Fruit fly (Drosophila melanogaster) whole organism: ENCODE measurements around the gene CG5196.

Experiments used
- CG8478 ChIP-seq: fragments of >200 bp; optimal IDR thresholded peaks from 2 replicates; lab custom pipeline; 2018; ENCODE audit warnings: inconsistent platforms
- Dll ChIP-seq: fragments of >200 bp; optimal IDR thresholded peaks from 2 replicates; lab custom pipeline; 2017
- EcR ChIP-seq, 2 experiments: fragments of >200 bp; optimal IDR thresholded peaks; 2 replicates each; lab custom pipeline; 2017; ENCODE audit warnings: missing biosample characterization in 2 of 2, missing genetic modification characterization in 2 of 2, missing genetic modification reagents in 2 of 2
- pan ChIP-seq: fragments of >200 bp; optimal IDR thresholded peaks from 2 replicates; lab custom pipeline; 2017
- psq ChIP-seq: fragments of >200 bp; optimal IDR thresholded peaks from 2 replicates; lab custom pipeline; 2017
- usp ChIP-seq: fragments of >200 bp; optimal IDR thresholded peaks from 2 replicates; lab custom pipeline; 2017; ENCODE audit warnings: missing biosample characterization, missing genetic modification characterization, mixed read lengths

The CG5196 gene

DNA sequence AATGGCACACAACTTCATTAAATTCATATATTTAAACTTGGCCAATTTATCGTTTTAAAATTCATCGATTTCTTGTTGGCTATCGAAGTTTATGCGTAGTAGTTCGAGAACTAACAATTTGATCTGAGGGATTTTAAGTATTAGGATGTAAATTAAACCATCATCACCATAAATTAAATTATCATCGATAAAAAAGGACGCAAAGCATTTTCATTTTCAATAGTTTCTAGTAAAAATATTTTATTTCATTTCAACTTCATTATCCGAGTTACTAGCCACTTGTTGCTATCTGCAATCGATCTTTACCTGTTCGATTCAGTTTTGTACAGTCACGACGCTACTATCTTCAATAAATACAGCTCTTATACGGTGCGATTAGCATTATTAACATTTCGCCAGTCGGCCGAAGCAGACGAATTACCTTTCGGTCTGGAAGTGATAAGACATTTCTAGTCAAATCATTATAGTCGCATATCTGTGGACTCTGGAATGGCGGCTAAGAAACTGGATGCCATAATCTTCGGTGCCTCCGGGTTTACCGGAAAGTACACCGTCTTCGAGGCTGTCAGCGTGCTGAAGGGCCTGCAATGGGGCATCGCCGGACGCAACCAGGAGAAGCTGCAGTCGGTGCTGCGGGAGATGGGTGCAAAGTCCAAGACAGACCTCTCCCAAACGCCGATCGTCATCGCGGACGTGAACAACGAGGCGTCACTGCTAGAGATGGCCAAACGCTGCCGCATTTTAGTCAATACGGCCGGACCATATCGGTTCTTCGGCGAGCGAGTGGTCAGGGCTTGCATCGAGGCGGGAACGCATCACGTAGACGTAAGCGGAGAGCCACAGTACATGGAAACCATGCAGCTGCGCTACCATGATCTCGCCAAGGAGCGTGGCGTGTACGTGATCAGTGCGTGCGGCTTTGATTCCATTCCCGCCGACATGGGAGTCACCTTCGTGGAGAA is 1.6 kb upstream of the CG5196 start, which contains the start of gene CG5167:
CG5167 (plus strand) TSS at position 298 of the 962 bp plus-strand sequence.
- no peak for TF ChIP-seq CG8478 (lab: Kevin White, UChicago)
- no peak for TF ChIP-seq pan (lab: Kevin White, UChicago)
- no peak for TF ChIP-seq usp (GFP tag; lab: Kevin White, UChicago)
- no peak for TF ChIP-seq psq (lab: Kevin White, UChicago)
- TF ChIP-seq Dll (lab: Kevin White, UChicago) = no peak
- TF ChIP-seq EcR (GFP tag; optimal IDR thresholded peaks at IDR 0.05; lab: Kevin White, UChicago) = no peak

- no peak for TF ChIP-seq pan (lab: Kevin White, UChicago)
- no peak for TF ChIP-seq Dll (lab: Kevin White, UChicago)
- no peak for TF ChIP-seq usp (GFP tag; lab: Kevin White, UChicago)
- no peak for TF ChIP-seq psq (lab: Kevin White, UChicago)
- TF ChIP-seq CG8478 (lab: Kevin White, UChicago) = no peak
- TF ChIP-seq EcR (GFP tag; optimal IDR thresholded peaks at IDR 0.05; lab: Kevin White, UChicago) = no peak
Measured at dm6 chr3R:12411449-12411848, 3.3 kb downstream of the CG5196 start.

dm6 chr3R:12413274-12413958 is 5.3 kb downstream of the CG5196 start, which contains the start of the genes Dip-C and pps:
Gene Dip-C (minus strand): TSS chr3R:12413759.
Gene pps (plus strand): TSS chr3R:12413828.
- no peak for TF ChIP-seq EcR (GFP tag; optimal IDR thresholded peaks at IDR 0.05; lab: Kevin White, UChicago)
- TF ChIP-seq CG8478 (lab: Kevin White, UChicago) = no peak
- no peak for TF ChIP-seq pan (lab: Kevin White, UChicago)
- TF ChIP-seq psq (lab: Kevin White, UChicago) = no peak
- no peak for TF ChIP-seq Dll (lab: Kevin White, UChicago)

- no peak for TF ChIP-seq EcR (GFP tag; optimal IDR thresholded peaks at IDR 0.05; lab: Kevin White, UChicago)
- no peak for TF ChIP-seq pan (lab: Kevin White, UChicago)
- no peak for TF ChIP-seq CG8478 (lab: Kevin White, UChicago)
- TF ChIP-seq usp (GFP tag; lab: Kevin White, UChicago) = no peak
- TF ChIP-seq psq (lab: Kevin White, UChicago) = no peak
- TF ChIP-seq Dll (lab: Kevin White, UChicago) = no peak
Measured at dm6 chr3R:12422379-12422975, 14.4 kb downstream of the CG5196 start, which contains the start of the genes Scgbeta and CG17202. Gene Scgbeta (minus strand): TSS chr3R:12422429. Gene CG17202 (plus strand): TSS chr3R:12422768.

dm6 chr3R:12423997-12424396 is 15.9 kb downstream of the CG5196 start:
- TF ChIP-seq EcR (GFP tag; optimal IDR thresholded peaks at IDR 0.05; lab: Kevin White, UChicago) (no peak), pan (lab: Kevin White, UChicago) (no peak), usp (GFP tag; lab: Kevin White, UChicago) (no peak), psq (lab: Kevin White, UChicago) (no peak), Dll (lab: Kevin White, UChicago) (no peak), CG8478 (lab: Kevin White, UChicago) (no peak)

- no peak for TF ChIP-seq Dll (lab: Kevin White, UChicago)
- TF ChIP-seq pan (lab: Kevin White, UChicago) = no peak
- no peak for TF ChIP-seq psq (lab: Kevin White, UChicago)
- no peak for TF ChIP-seq usp (GFP tag; lab: Kevin White, UChicago)
- TF ChIP-seq CG8478 (lab: Kevin White, UChicago) = peak; percentile 71
- no peak for TF ChIP-seq EcR (GFP tag; optimal IDR thresholded peaks at IDR 0.05; lab: Kevin White, UChicago)
Measured at dm6 chr3R:12425510-12426309, 17.6 kb downstream of the CG5196 start, which contains the start of gene Pp1-87B. Gene Pp1-87B (minus strand): TSS chr3R:12425917.

DNA sequence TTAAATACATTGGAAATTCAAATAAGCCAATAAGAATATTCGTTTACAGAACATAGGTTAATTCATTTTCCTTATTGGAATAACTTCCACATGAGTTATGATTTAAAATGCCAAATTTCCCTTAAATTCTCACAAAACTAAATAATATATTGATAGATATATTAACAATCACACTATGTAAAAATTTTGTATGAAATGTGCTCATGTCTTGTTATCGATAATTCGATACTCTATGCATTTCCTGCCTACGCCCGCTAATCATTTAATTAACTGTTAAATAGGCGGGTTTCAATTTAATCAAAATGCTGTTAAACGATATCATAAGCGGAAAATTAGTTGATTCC is 18.2 kb downstream of the CG5196 start, which contains the start of gene NANS:
NANS (plus strand) TSS at position 269 of the 344 bp plus-strand sequence.
- no peak for TF ChIP-seq usp (GFP tag; lab: Kevin White, UChicago)

dm6 chr3R:12429120-12429610 is 21.0 kb downstream of the CG5196 start, which contains the start of the genes CG5641 and CG5245:
Gene CG5641 (minus strand): TSS chr3R:12429282.
Gene CG5245 (plus strand): TSS chr3R:12429560.
- TF ChIP-seq CG8478 (lab: Kevin White, UChicago) = no peak
- no peak for TF ChIP-seq pan (lab: Kevin White, UChicago)
- no peak for TF ChIP-seq usp (GFP tag; lab: Kevin White, UChicago)
- TF ChIP-seq EcR (GFP tag; optimal IDR thresholded peaks at IDR 0.05; lab: Kevin White, UChicago) = no peak
- TF ChIP-seq Dll (lab: Kevin White, UChicago) = no peak
- no peak for TF ChIP-seq psq (lab: Kevin White, UChicago)

- TF ChIP-seq usp (GFP tag; lab: Kevin White, UChicago) (no peak), EcR (GFP tag; optimal IDR thresholded peaks at IDR 0.05; lab: Kevin White, UChicago) (no peak), pan (lab: Kevin White, UChicago) (no peak), CG8478 (lab: Kevin White, UChicago) (no peak), Dll (lab: Kevin White, UChicago) (no peak), psq (lab: Kevin White, UChicago) (no peak)
Measured at dm6 chr3R:12431030-12431489, 22.9 kb downstream of the CG5196 start, which contains the start of gene Prosalpha2. Gene Prosalpha2 (plus strand): TSS chr3R:12431321.
